Worm (Caenorhabditis elegans): ENCODE results near the gene T09A12.8.
A peak's percentile ranks its signal among the peaks of the same experiment; 100 is the strongest.

T09A12.8 gene

ce11 chrIV:8225357-8225756 is 18.1 kb downstream of the T09A12.8 start, which contains the start of gene serp-1.2:
Gene serp-1.2, plus strand, starts transcription at chrIV:8225674.
- TF ChIP-seq ama-1 (optimal IDR thresholded peaks at IDR 0.05) (no peak), hlh-6 (tag; optimal IDR thresholded peaks at IDR 0.05) (no peak), zip-5 (tag; optimal IDR thresholded peaks at IDR 0.05) (no peak), elt-2 (tag; optimal IDR thresholded peaks at IDR 0.05) (peak; percentile 12), npax-4 (tag; optimal IDR thresholded peaks at IDR 0.05) (no peak), sox-4 (tag; optimal IDR thresholded peaks at IDR 0.05) (no peak), ceh-48 (tag; optimal IDR thresholded peaks at IDR 0.05) (no peak)

ce11 chrIV:8223055-8223454 is 20.4 kb downstream of the T09A12.8 start:
- no peak for TF ChIP-seq npax-4 (tag; optimal IDR thresholded peaks at IDR 0.05)
- no peak for TF ChIP-seq che-1 (tag; optimal IDR thresholded peaks at IDR 0.05)
- TF ChIP-seq pag-3 (tag; optimal IDR thresholded peaks at IDR 0.05; ENCODE audit: borderline replicate concordance) = no peak
- no peak for TF ChIP-seq T23F11.4 (GFP tag; optimal IDR thresholded peaks at IDR 0.05)
- TF ChIP-seq unc-42 (tag; optimal IDR thresholded peaks at IDR 0.05) = no peak
- TF ChIP-seq K02D7.2 (tag; optimal IDR thresholded peaks at IDR 0.05) = no peak
- TF ChIP-seq pha-4 (tag; optimal IDR thresholded peaks at IDR 0.05) = no peak
- no peak for TF ChIP-seq nfya-1 (tag; optimal IDR thresholded peaks at IDR 0.05)
- TF ChIP-seq odd-2 (tag; optimal IDR thresholded peaks at IDR 0.05) = no peak
- TF ChIP-seq ceh-18 (tag; optimal IDR thresholded peaks at IDR 0.05) = no peak
- TF ChIP-seq dmd-4 (tag; optimal IDR thresholded peaks at IDR 0.05; ENCODE audit: borderline replicate concordance) = no peak
- TF ChIP-seq Y22D7AL.16 (tag; optimal IDR thresholded peaks at IDR 0.05) = no peak
- no peak for TF ChIP-seq tbx-7 (tag; optimal IDR thresholded peaks at IDR 0.05)
- no peak for TF ChIP-seq C08G9.2 (tag; optimal IDR thresholded peaks at IDR 0.05)
- no peak for TF ChIP-seq ztf-16 (tag; optimal IDR thresholded peaks at IDR 0.05)
- TF ChIP-seq dve-1 (tag; optimal IDR thresholded peaks at IDR 0.05) = no peak
- TF ChIP-seq unc-3 (GFP tag; conservative IDR thresholded peaks at IDR 0.05) = no peak
- no peak for TF ChIP-seq unc-3 (tag; optimal IDR thresholded peaks at IDR 0.05)
- TF ChIP-seq ceh-34 (tag; optimal IDR thresholded peaks at IDR 0.05) = no peak

ce11 chrIV:8221946-8222345 is 21.6 kb downstream of the T09A12.8 start, which contains the start of gene gpx-6:
Gene gpx-6, plus strand, starts transcription at chrIV:8222202.
- TF ChIP-seq ttx-3 (tag; optimal IDR thresholded peaks at IDR 0.05) (no peak), nhr-11 (tag; optimal IDR thresholded peaks at IDR 0.05) (no peak), ceh-2 (tag; optimal IDR thresholded peaks at IDR 0.05) (no peak), K09A11.1 (tag; optimal IDR thresholded peaks at IDR 0.05; ENCODE audit: insufficient read depth) (no peak), pat-9 (tag; optimal IDR thresholded peaks at IDR 0.05) (no peak), npax-4 (tag; optimal IDR thresholded peaks at IDR 0.05) (no peak), sox-4 (tag; optimal IDR thresholded peaks at IDR 0.05) (no peak), hlh-13 (GFP tag; optimal IDR thresholded peaks at IDR 0.05) (no peak), ceh-48 (tag; optimal IDR thresholded peaks at IDR 0.05) (no peak), ets-4 (tag; optimal IDR thresholded peaks at IDR 0.05) (no peak), nfya-1 (tag; optimal IDR thresholded peaks at IDR 0.05) (no peak), ahr-1 (tag; optimal IDR thresholded peaks at IDR 0.05) (no peak), fax-1 (tag; optimal IDR thresholded peaks at IDR 0.05) (no peak), tbx-2 (tag; optimal IDR thresholded peaks at IDR 0.05) (no peak), eyg-1 (tag; optimal IDR thresholded peaks at IDR 0.05) (no peak), ceh-22 (tag; optimal IDR thresholded peaks at IDR 0.05) (no peak), hlh-15 (tag; optimal IDR thresholded peaks at IDR 0.05) (no peak)

DNA sequence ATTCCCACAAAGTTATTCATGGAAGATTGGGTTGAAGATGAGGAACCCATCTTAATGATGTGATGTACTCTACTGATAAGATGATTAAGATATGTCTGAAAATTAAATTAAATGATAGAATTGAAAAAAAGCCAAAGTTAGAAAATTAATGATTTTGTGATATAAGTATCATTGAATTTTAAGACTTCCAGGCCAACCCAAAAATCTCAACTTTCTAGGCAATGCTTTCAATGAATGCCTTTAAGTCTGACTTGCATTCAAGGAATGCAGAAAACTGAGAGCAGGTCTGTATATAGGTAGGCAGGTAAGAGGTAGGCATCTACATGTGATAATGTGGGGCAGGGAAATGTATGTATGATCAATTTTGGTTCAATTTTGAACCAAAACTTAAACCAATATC is 23.5 kb downstream of the T09A12.8 start, which contains the start of gene ocr-2:
Gene ocr-2 (minus strand): TSS at position 101 of the 400 bp plus-strand sequence.
- no peak for TF ChIP-seq mec-3 (tag; optimal IDR thresholded peaks at IDR 0.05; ENCODE audit: borderline replicate concordance)
- TF ChIP-seq sdc-2 (tag; optimal IDR thresholded peaks at IDR 0.05) = no peak
